Fruit fly (Drosophila melanogaster) whole organism, wandering third instar larva: ENCODE results near the gene CG46448.

Source experiments
- CG9705 ChIP-seq: fragments of 200-800 bp; sonication (Bioruptor generic); optimal IDR thresholded peaks from 2 replicates; lab custom pipeline; 2018; ENCODE audit warnings: missing biosample characterization, mild to moderate bottlenecking, missing genetic modification characterization
- GATAd ChIP-seq: sonication (Bioruptor generic); optimal IDR thresholded peaks from 2 replicates; lab custom pipeline; 2016; ENCODE audit warnings: missing biosample characterization, missing genetic modification characterization
- OdsH ChIP-seq: fragments of 200-800 bp; sonication (Bioruptor generic); optimal IDR thresholded peaks from 2 replicates; lab custom pipeline; 2016; ENCODE audit warnings: missing biosample characterization, mild to moderate bottlenecking, missing genetic modification characterization
- br ChIP-seq: fragments of 200-800 bp; sonication (Bioruptor generic); optimal IDR thresholded peaks from 2 replicates; lab custom pipeline; 2016; ENCODE audit warnings: missing biosample characterization, missing genetic modification characterization
- dmrt93B ChIP-seq: fragments of 200-800 bp; sonication (Bioruptor generic); optimal IDR thresholded peaks from 2 replicates; lab custom pipeline; 2018; ENCODE audit warnings: missing biosample characterization, mild to moderate bottlenecking, missing genetic modification characterization
- dsf ChIP-seq: sonication (Bioruptor generic); optimal IDR thresholded peaks from 2 replicates; lab custom pipeline; 2016; ENCODE audit warnings: missing biosample characterization, missing genetic modification characterization, borderline replicate concordance
- h ChIP-seq: fragments of 200-800 bp; sonication (Bioruptor generic); optimal IDR thresholded peaks from 3 replicates; lab custom pipeline; 2016; ENCODE audit warnings: missing biosample characterization, mild to moderate bottlenecking, missing genetic modification characterization
- lola ChIP-seq: fragments of >200 bp; optimal IDR thresholded peaks from 2 replicates; lab custom pipeline; 2017; ENCODE audit warnings: missing biosample characterization, missing genetic modification characterization
- sv ChIP-seq: fragments of 200-800 bp; sonication (Bioruptor generic); optimal IDR thresholded peaks from 3 replicates; lab custom pipeline; 2016; ENCODE audit warnings: missing biosample characterization, missing genetic modification characterization
- woc ChIP-seq: sonication (Bioruptor generic); optimal IDR thresholded peaks from 2 replicates; lab custom pipeline; 2016; ENCODE audit warnings: missing biosample characterization, mild to moderate bottlenecking, missing genetic modification characterization

- TF ChIP-seq OdsH (GFP tag; lab: Kevin White, UChicago): no peak
- no peak for TF ChIP-seq GATAd
- TF ChIP-seq sv (GFP tag; lab: Kevin White, UChicago): no peak
- no peak for TF ChIP-seq dmrt93B (GFP tag; lab: Kevin White, UChicago)
- no peak for TF ChIP-seq CG9705 (GFP tag; lab: Kevin White, UChicago)
- TF ChIP-seq h (GFP tag; lab: Kevin White, UChicago): no peak
- TF ChIP-seq br (GFP tag; lab: Kevin White, UChicago): no peak
- no peak for TF ChIP-seq woc
- no peak for TF ChIP-seq lola (GFP tag; lab: Kevin White, UChicago)
- no peak for TF ChIP-seq dsf
Measured at dm6 chr2L:2419913-2420312, 28.5 kb downstream of the CG46448 start, which contains the start of gene CG34447.
